Fruit fly (Drosophila melanogaster) whole organism, embryonic: Measurements from ENCODE around the gene CG6106.

ENCODE experiments used
- ATbp ChIP-seq: fragments of 200-800 bp; sonication (Bioruptor generic); optimal IDR thresholded peaks from 2 replicates; lab custom pipeline; 2017; ENCODE audit warnings: missing biosample characterization, mild to moderate bottlenecking, missing genetic modification characterization, missing genetic modification reagents
- Abd-B ChIP-seq: fragments of 200-800 bp; sonication (Bioruptor generic); optimal IDR thresholded peaks from 2 replicates; lab custom pipeline; 2018; ENCODE audit warnings: missing biosample characterization, mild to moderate bottlenecking, missing genetic modification characterization, moderate library complexity
- CG10147 ChIP-seq: fragments of 200-800 bp; sonication (Bioruptor generic); optimal IDR thresholded peaks from 2 replicates; lab custom pipeline; 2019; ENCODE audit warnings: missing biosample characterization, mild to moderate bottlenecking, missing genetic modification characterization, moderate library complexity
- CG10267 ChIP-seq: fragments of 200-800 bp; sonication (Bioruptor generic); optimal IDR thresholded peaks from 2 replicates; lab custom pipeline; 2018; ENCODE audit warnings: missing biosample characterization, mild to moderate bottlenecking, missing genetic modification characterization, moderate library complexity
- CG10321 ChIP-seq: fragments of 200-800 bp; sonication (Bioruptor generic); IDR thresholded peaks from 2 replicates; pipeline ENCODE4 v1.3.6; 2022; ENCODE audit warnings: missing biosample characterization, missing genetic modification characterization
- CG10565 ChIP-seq: fragments of 200-800 bp; sonication (Bioruptor generic); optimal IDR thresholded peaks from 3 replicates; lab custom pipeline; 2016; ENCODE audit warnings: missing biosample characterization, mild to moderate bottlenecking, missing genetic modification characterization
- CG10979 ChIP-seq: fragments of 200-800 bp; sonication (Bioruptor generic); optimal IDR thresholded peaks from 2 replicates; lab custom pipeline; 2018; ENCODE audit warnings: missing biosample characterization, mild to moderate bottlenecking, missing genetic modification characterization, moderate library complexity
- CG12299 ChIP-seq: fragments of 200-800 bp; sonication (Bioruptor generic); optimal IDR thresholded peaks from 2 replicates; lab custom pipeline; 2018; ENCODE audit warnings: missing biosample characterization, mild to moderate bottlenecking, missing genetic modification characterization
- CG14667 ChIP-seq: fragments of 200-800 bp; sonication (Bioruptor generic); IDR thresholded peaks from 2 replicates; pipeline ENCODE4 v1.3.6; 2022; ENCODE audit warnings: missing biosample characterization, missing genetic modification characterization
- CG15601 ChIP-seq: fragments of 200-800 bp; sonication (Bioruptor generic); optimal IDR thresholded peaks from 3 replicates; lab custom pipeline; 2019; ENCODE audit warnings: missing biosample characterization, mild to moderate bottlenecking, missing genetic modification characterization, moderate library complexity
- CG17328 ChIP-seq: fragments of 200-800 bp; sonication (Bioruptor generic); IDR thresholded peaks from 2 replicates; pipeline ENCODE4 v1.3.6; 2022; ENCODE audit warnings: missing biosample characterization, missing genetic modification characterization
- CG17568 ChIP-seq: fragments of 200-800 bp; sonication (Bioruptor generic); optimal IDR thresholded peaks from 2 replicates; lab custom pipeline; 2018; ENCODE audit warnings: missing biosample characterization, mild to moderate bottlenecking, missing genetic modification characterization, moderate library complexity
- CG18619 ChIP-seq: fragments of 200-800 bp; sonication (Bioruptor generic); optimal IDR thresholded peaks from 3 replicates; lab custom pipeline; 2017; ENCODE audit warnings: missing biosample characterization, mild to moderate bottlenecking, missing genetic modification characterization
- CG2120 ChIP-seq: fragments of 200-800 bp; sonication (Bioruptor generic); optimal IDR thresholded peaks from 3 replicates; lab custom pipeline; 2016; ENCODE audit warnings: missing biosample characterization, missing genetic modification characterization
- CG2129 ChIP-seq: fragments of 200-800 bp; sonication (Bioruptor generic); IDR thresholded peaks from 2 replicates; pipeline ENCODE4 v1.3.6; 2022; ENCODE audit warnings: missing biosample characterization, missing genetic modification characterization; ENCODE audit not compliant: partially characterized antibody
- CG34376 ChIP-seq: fragments of 200-800 bp; sonication (Bioruptor generic); optimal IDR thresholded peaks from 2 replicates; lab custom pipeline; 2018; ENCODE audit warnings: missing biosample characterization, mild to moderate bottlenecking, missing genetic modification characterization
- CG34422 ChIP-seq: fragments of 200-800 bp; sonication (Bioruptor generic); IDR thresholded peaks from 3 replicates; pipeline ENCODE4 v1.3.6; 2022; ENCODE audit warnings: missing biosample characterization, missing genetic modification characterization
- CG3847 ChIP-seq: fragments of 200-800 bp; sonication (Bioruptor generic); IDR thresholded peaks from 2 replicates; pipeline ENCODE4 v1.3.6; 2022; ENCODE audit warnings: missing biosample characterization, missing genetic modification characterization
- CG4328 ChIP-seq: fragments of 200-800 bp; sonication (Bioruptor generic); optimal IDR thresholded peaks from 3 replicates; lab custom pipeline; 2017; ENCODE audit warnings: missing biosample characterization, missing genetic modification reagents, missing genetic modification characterization
- CG5180 ChIP-seq: fragments of 200-800 bp; sonication (Bioruptor generic); optimal IDR thresholded peaks from 3 replicates; lab custom pipeline; 2017; ENCODE audit warnings: missing biosample characterization, missing genetic modification characterization, mild to moderate bottlenecking, moderate library complexity, missing genetic modification reagents
- CG6689 ChIP-seq: fragments of 200-800 bp; sonication (Bioruptor generic); IDR thresholded peaks from 2 replicates; pipeline ENCODE4 v1.3.6; 2022; ENCODE audit warnings: missing biosample characterization, missing genetic modification characterization
- CG8290 ChIP-seq, 3 experiments: fragments of 200-800 bp; sonication (Bioruptor generic); optimal IDR thresholded peaks; 2 replicates each; lab custom pipeline; 2016 to 2019; ENCODE audit warnings: missing biosample characterization in 3 of 3, missing genetic modification characterization in 3 of 3, mild to moderate bottlenecking in 2 of 3, moderate library complexity in 1 of 3
- CG8924 ChIP-seq: fragments of 200-800 bp; optimal IDR thresholded peaks from 3 replicates; lab custom pipeline; 2019; ENCODE audit warnings: missing biosample characterization, mild to moderate bottlenecking, missing genetic modification characterization, moderate library complexity
- CHES-1-like ChIP-seq: fragments of 200-800 bp; sonication (Bioruptor generic); optimal IDR thresholded peaks from 2 replicates; lab custom pipeline; 2016; ENCODE audit warnings: missing biosample characterization, missing genetic modification characterization
- Camta ChIP-seq: fragments of 200-800 bp; sonication (Bioruptor generic); optimal IDR thresholded peaks from 2 replicates; lab custom pipeline; 2016; ENCODE audit warnings: missing biosample characterization, missing genetic modification characterization
- CkIIα-i1 ChIP-seq: fragments of 200-800 bp; sonication (Bioruptor generic); IDR thresholded peaks from 2 replicates; pipeline ENCODE4 v1.3.6; 2022; ENCODE audit warnings: missing biosample characterization, missing genetic modification characterization
- CrebB ChIP-seq: fragments of 200-800 bp; sonication (Bioruptor generic); optimal IDR thresholded peaks from 3 replicates; lab custom pipeline; 2018; ENCODE audit warnings: missing biosample characterization, mild to moderate bottlenecking, missing genetic modification characterization
- E2f1 ChIP-seq: fragments of 200-800 bp; sonication (Bioruptor generic); IDR thresholded peaks from 2 replicates; pipeline ENCODE4 v1.3.6; 2022; ENCODE audit warnings: missing biosample characterization, missing genetic modification characterization
- Fer2 ChIP-seq: fragments of 200-800 bp; sonication (Bioruptor generic); optimal IDR thresholded peaks from 2 replicates; lab custom pipeline; 2018; ENCODE audit warnings: missing biosample characterization, mild to moderate bottlenecking, missing genetic modification characterization, moderate library complexity
- Hey ChIP-seq: fragments of 200-800 bp; sonication (Bioruptor generic); optimal IDR thresholded peaks from 3 replicates; lab custom pipeline; 2018; ENCODE audit warnings: missing biosample characterization, mild to moderate bottlenecking, missing genetic modification characterization
- Hmx ChIP-seq: fragments of 200-800 bp; sonication (Bioruptor generic); optimal IDR thresholded peaks from 2 replicates; lab custom pipeline; 2016; ENCODE audit warnings: missing biosample characterization, missing genetic modification characterization
- Lim3 ChIP-seq: fragments of 200-800 bp; sonication (Bioruptor generic); IDR thresholded peaks from 2 replicates; pipeline ENCODE4 v1.3.6; 2022; ENCODE audit warnings: missing biosample characterization, missing genetic modification characterization
- Mrtf ChIP-seq: fragments of 200-800 bp; sonication (Bioruptor generic); IDR thresholded peaks from 3 replicates; pipeline ENCODE4 v1.3.6; 2022; ENCODE audit warnings: missing biosample characterization, missing genetic modification characterization
- Scr ChIP-seq: fragments of 200-800 bp; sonication (Bioruptor generic); IDR thresholded peaks from 2 replicates; pipeline ENCODE4 v1.3.6; 2022; ENCODE audit warnings: missing biosample characterization, missing genetic modification characterization; ENCODE audit not compliant: partially characterized antibody
- Sry-δ ChIP-seq: fragments of 200-800 bp; sonication (Bioruptor generic); optimal IDR thresholded peaks from 2 replicates; lab custom pipeline; 2016; ENCODE audit warnings: missing biosample characterization, missing genetic modification characterization
- Trl ChIP-seq, 3 experiments: fragments of >200 bp in 2 of 3; fragments of 200-800 bp in 1 of 3; sonication (Bioruptor generic) in 1 of 3; optimal IDR thresholded peaks; 2 replicates in 1 of 3; 3 replicates in 2 of 3; lab custom pipeline; 2016 to 2017; ENCODE audit warnings: missing biosample characterization in 1 of 3, missing genetic modification characterization in 1 of 3
- ac ChIP-seq: fragments of 200-800 bp; sonication (Bioruptor generic); optimal IDR thresholded peaks from 3 replicates; lab custom pipeline; 2017; ENCODE audit warnings: missing biosample characterization, mild to moderate bottlenecking, missing genetic modification characterization
- cato ChIP-seq: fragments of 200-800 bp; sonication (Bioruptor generic); optimal IDR thresholded peaks from 2 replicates; lab custom pipeline; 2016; ENCODE audit warnings: missing biosample characterization, missing genetic modification characterization, borderline replicate concordance
- chm ChIP-seq: fragments of 200-800 bp; sonication (Bioruptor generic); IDR thresholded peaks from 2 replicates; pipeline ENCODE4 v1.3.6; 2022; ENCODE audit warnings: missing biosample characterization, missing genetic modification characterization
- fd3F ChIP-seq: fragments of 200-800 bp; sonication (Bioruptor generic); optimal IDR thresholded peaks from 2 replicates; lab custom pipeline; 2018; ENCODE audit warnings: missing biosample characterization, mild to moderate bottlenecking, missing genetic modification characterization, moderate library complexity
- ind ChIP-seq: fragments of 200-800 bp; sonication (Bioruptor generic); optimal IDR thresholded peaks from 3 replicates; lab custom pipeline; 2016; ENCODE audit warnings: missing biosample characterization, missing genetic modification characterization
- jigr1 ChIP-seq: fragments of 200-800 bp; sonication (Bioruptor generic); IDR thresholded peaks from 3 replicates; pipeline ENCODE4 v1.3.6; 2022; ENCODE audit warnings: missing biosample characterization, missing genetic modification characterization
- lbe ChIP-seq: fragments of 200-800 bp; sonication (Bioruptor generic); optimal IDR thresholded peaks from 2 replicates; lab custom pipeline; 2016; ENCODE audit warnings: missing biosample characterization, mild to moderate bottlenecking, missing genetic modification characterization
- oc ChIP-seq: fragments of 200-800 bp; sonication (Bioruptor generic); optimal IDR thresholded peaks from 2 replicates; lab custom pipeline; 2018; ENCODE audit warnings: missing biosample characterization, mild to moderate bottlenecking, missing genetic modification characterization, moderate library complexity
- peb ChIP-seq: fragments of 200-800 bp; sonication (Bioruptor generic); IDR thresholded peaks from 2 replicates; pipeline ENCODE4 v1.3.6; 2022; ENCODE audit warnings: missing biosample characterization, missing genetic modification characterization
- scrt ChIP-seq: fragments of 200-800 bp; sonication (Bioruptor generic); optimal IDR thresholded peaks from 2 replicates; lab custom pipeline; 2018; ENCODE audit warnings: missing biosample characterization, mild to moderate bottlenecking, missing genetic modification characterization, moderate library complexity
- sob ChIP-seq: fragments of 200-800 bp; sonication (Bioruptor generic); IDR thresholded peaks from 2 replicates; pipeline ENCODE4 v1.3.6; 2022; ENCODE audit warnings: missing biosample characterization, missing genetic modification characterization
- sr ChIP-seq: fragments of 200-800 bp; sonication (Bioruptor generic); IDR thresholded peaks from 3 replicates; pipeline ENCODE4 v1.3.6; 2022; ENCODE audit warnings: missing biosample characterization, missing genetic modification characterization
- stc ChIP-seq: fragments of 200-800 bp; sonication (Bioruptor generic); IDR thresholded peaks from 2 replicates; pipeline ENCODE4 v1.3.6; 2022; ENCODE audit warnings: missing biosample characterization, missing genetic modification characterization
- tin ChIP-seq: fragments of 200-800 bp; sonication (Bioruptor generic); optimal IDR thresholded peaks from 3 replicates; lab custom pipeline; 2016; ENCODE audit warnings: missing biosample characterization, missing genetic modification characterization
- z ChIP-seq: fragments of 200-800 bp; sonication (Bioruptor generic); IDR thresholded peaks from 3 replicates; pipeline ENCODE4 v1.3.6; 2022; ENCODE audit warnings: missing biosample characterization, missing genetic modification characterization

CG6106 gene

dm6 chrX:18407394-18407721, 48.7 kb downstream of the CG6106 start (continued):
- TF ChIP-seq scrt (GFP tag; lab: Kevin White, UChicago) (no peak), Fer2 (tag; lab: Kevin White, UChicago) (no peak), CG6689 (GFP tag; lab: Robert Waterston, UW) (no peak), CG10565 (GFP tag; lab: Kevin White, UChicago) (no peak), sr (GFP tag; lab: Robert Waterston, UW) (no peak), sob (GFP tag; lab: Robert Waterston, UW) (peak; percentile 25; the same call in 1 of the 2 replicates), Lim3 (GFP tag; lab: Robert Waterston, UW) (no peak), CG4328 (GFP tag; lab: Kevin White, UChicago) (no peak), CG17568 (GFP tag; lab: Kevin White, UChicago) (no peak), CG14667 (GFP tag; lab: Robert Waterston, UW) (no peak), tin (no peak), CG2120 (GFP tag; lab: Kevin White, UChicago) (peak; percentile 63), CG10267 (tag; lab: Kevin White, UChicago) (no peak), CG3847 (GFP tag; lab: Robert Waterston, UW) (peak; percentile 12; the same call in 1 of the 2 replicates), ac (GFP tag; lab: Kevin White, UChicago) (no peak), CG10979 (tag; lab: Kevin White, UChicago) (no peak), CG18619 (GFP tag; lab: Kevin White, UChicago) (no peak), Hmx (no peak), CG8924 (tag; lab: Kevin White, UChicago) (no peak), z (GFP tag; lab: Robert Waterston, UW) (no peak), CG15601 (tag; lab: Kevin White, UChicago) (no peak), CrebB (no peak), peb (GFP tag; lab: Robert Waterston, UW) (no peak), E2f1 (GFP tag; lab: Robert Waterston, UW) (no peak; the same call in 1 of the 2 replicates), CG10147 (GFP tag; lab: Kevin White, UChicago) (no peak), CG12299 (tag; lab: Kevin White, UChicago) (no peak), ATbp (no peak), CG10321 (GFP tag; lab: Robert Waterston, UW) (no peak), Scr (GFP tag; lab: Robert Waterston, UW) (no peak), lbe (no peak), CHES-1-like (GFP tag; lab: Kevin White, UChicago) (no peak), stc (no peak), CkIIα-i1 (GFP tag; lab: Robert Waterston, UW) (no peak), Camta (GFP tag; lab: Kevin White, UChicago) (no peak), CG8290 (GFP tag; optimal IDR thresholded peaks at IDR 0.05; lab: Kevin White, UChicago) (no peak), CG8290 (tag; optimal IDR thresholded peaks at IDR 0.05; lab: Kevin White, UChicago) (peak in 1 of 2 experiments; percentile 3), jigr1 (GFP tag; lab: Robert Waterston, UW) (no peak), chm (GFP tag; lab: Robert Waterston, UW) (no peak), Abd-B (GFP tag; lab: Kevin White, UChicago) (no peak), CG2129 (GFP tag; lab: Robert Waterston, UW) (no peak), CG5180 (GFP tag; lab: Kevin White, UChicago) (no peak), cato (GFP tag; lab: Kevin White, UChicago) (no peak), CG17328 (GFP tag; lab: Robert Waterston, UW) (peak; percentile 32; the same call in 1 of the 2 replicates), Trl (optimal IDR thresholded peaks at IDR 0.05; lab: Kevin White, UChicago) (no peak), Trl (GFP tag; optimal IDR thresholded peaks at IDR 0.05; lab: Kevin White, UChicago) (no peak), Mrtf (GFP tag; lab: Robert Waterston, UW) (no peak), Sry-δ (GFP tag; lab: Kevin White, UChicago) (no peak), Hey (no peak), fd3F (GFP tag; lab: Kevin White, UChicago) (no peak), oc (tag; lab: Kevin White, UChicago) (no peak), CG34376 (GFP tag; lab: Kevin White, UChicago) (no peak), CG34422 (GFP tag; lab: Robert Waterston, UW) (no peak), ind (no peak)
